Worm (Caenorhabditis elegans) whole organism, L2 larva: ENCODE results near the gene lsm-4.

Source experiments
- alr-1 ChIP-seq: fragments of 150-350 bp; optimal IDR thresholded peaks from 2 replicates; lab custom pipeline; 2014; ENCODE audit warnings: missing biosample characterization, missing genetic modification characterization
- elt-3 ChIP-seq: sonication (generic microtip); optimal IDR thresholded peaks from 2 replicates; lab custom pipeline; 2017; ENCODE audit warnings: missing biosample characterization, missing genetic modification characterization
- lin-13 ChIP-seq: fragments of 150-350 bp; optimal IDR thresholded peaks from 2 replicates; lab custom pipeline; 2014; ENCODE audit warnings: missing biosample characterization, missing genetic modification reagents, missing genetic modification characterization
- sma-9 ChIP-seq, 2 experiments: fragments of 150-350 bp in 1 of 2; sonication (generic microtip) in 1 of 2; optimal IDR thresholded peaks; 2 replicates each; lab custom pipeline; 2014 to 2016; ENCODE audit warnings: missing genetic modification characterization in 2 of 2, mild to moderate bottlenecking in 1 of 2, missing biosample characterization in 1 of 2, missing compliant biosample characterization in 1 of 2, missing genetic modification reagents in 1 of 2, moderate library complexity in 1 of 2
- ztf-1 ChIP-seq: fragments of 200-800 bp; sonication (Bioruptor generic); conservative IDR thresholded peaks from 2 replicates; pipeline ENCODE4 v1.3.6; 2022; ENCODE audit warnings: missing genetic modification characterization, missing compliant biosample characterization

DNA sequence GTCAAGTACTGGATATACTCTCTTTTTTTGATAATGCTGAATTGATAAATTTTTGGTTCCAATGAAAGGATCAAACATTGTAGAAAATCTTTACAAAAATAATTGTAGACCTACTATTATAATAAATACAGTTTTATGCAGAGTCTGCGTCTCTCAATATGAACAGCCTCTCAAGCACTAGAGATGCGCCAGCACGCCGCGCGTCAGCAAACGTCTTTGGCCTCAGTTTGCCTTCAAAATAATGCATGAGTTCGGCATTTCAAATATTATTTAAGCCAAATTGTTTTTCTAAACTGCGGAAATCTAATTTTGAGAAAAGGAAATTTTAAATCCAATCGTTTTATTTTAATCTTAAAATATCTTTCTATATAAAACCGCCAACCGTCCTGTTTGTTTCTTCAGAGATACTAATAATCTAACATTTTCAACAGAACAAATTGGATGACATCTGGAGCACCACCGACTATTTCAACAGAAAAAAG, 48.7 kb upstream of the lsm-4 start, which contains the start of gene cul-4:
- TF ChIP-seq elt-3, result no peak
- no peak for TF ChIP-seq ztf-1 (GFP tag; lab: Robert Waterston, UW)
- no peak for TF ChIP-seq alr-1
- no peak for TF ChIP-seq lin-13 (GFP tag; lab: Kevin White, UChicago)
- peak; percentile 91 for TF ChIP-seq sma-9 (GFP tag; optimal IDR thresholded peaks at IDR 0.05; lab: Kevin White, UChicago)
- no peak for TF ChIP-seq sma-9 (tag; optimal IDR thresholded peaks at IDR 0.05; lab: Kevin White, UChicago)
